Fruit fly (Drosophila melanogaster) whole organism, pupa: ENCODE measurements around the gene Trs33.

Experiments used
- CG34367 ChIP-seq: fragments of 200-800 bp; sonication (Bioruptor generic); optimal IDR thresholded peaks from 2 replicates; lab custom pipeline; 2018; ENCODE audit warnings: missing biosample characterization, mild to moderate bottlenecking, missing genetic modification characterization
- CG4496 ChIP-seq: fragments of 200-800 bp; sonication (Bioruptor generic); IDR thresholded peaks from 3 replicates; pipeline ENCODE4 v1.3.6; 2022; ENCODE audit warnings: missing biosample characterization, missing genetic modification characterization
- CG8301 ChIP-seq: fragments of 200-800 bp; sonication (Bioruptor generic); optimal IDR thresholded peaks from 2 replicates; lab custom pipeline; 2018; ENCODE audit warnings: missing biosample characterization, mild to moderate bottlenecking, missing genetic modification characterization
- CG9948 ChIP-seq: fragments of 200-800 bp; sonication (Bioruptor generic); optimal IDR thresholded peaks from 2 replicates; lab custom pipeline; 2018; ENCODE audit warnings: missing biosample characterization, mild to moderate bottlenecking, missing genetic modification characterization, moderate library complexity

- TF ChIP-seq CG34367 (tag; lab: Kevin White, UChicago) (no peak), CG9948 (tag; lab: Kevin White, UChicago) (no peak), CG8301 (no peak), CG4496 (GFP tag; lab: Robert Waterston, UW) (no peak)
Measured at dm6 chr3R:15310695-15311094, 40.1 kb downstream of the Trs33 start.
